Fruit fly (Drosophila melanogaster) whole organism, adult: Measurements from ENCODE around the gene CG34140.
A peak's percentile ranks its signal among the peaks of the same experiment; 100 is the strongest.

Experiments used
- CG11617 ChIP-seq: fragments of 200-800 bp; sonication (Bioruptor generic); optimal IDR thresholded peaks from 2 replicates; lab custom pipeline; 2017; ENCODE audit warnings: mild to moderate bottlenecking, missing biosample characterization, missing genetic modification reagents, missing genetic modification characterization
- CG12768 ChIP-seq: fragments of 200-800 bp; sonication (Bioruptor generic); optimal IDR thresholded peaks from 2 replicates; lab custom pipeline; 2017; ENCODE audit warnings: missing biosample characterization, missing genetic modification characterization, mild to moderate bottlenecking, moderate library complexity, missing genetic modification reagents
- CG14711 ChIP-seq: fragments of 200-800 bp; sonication (Bioruptor generic); optimal IDR thresholded peaks from 2 replicates; lab custom pipeline; 2018; ENCODE audit warnings: missing biosample characterization, mild to moderate bottlenecking, missing genetic modification characterization, moderate library complexity
- CG1620 ChIP-seq: fragments of 200-800 bp; sonication (Bioruptor generic); optimal IDR thresholded peaks from 2 replicates; lab custom pipeline; 2016; ENCODE audit warnings: missing biosample characterization, missing genetic modification characterization
- CG33017 ChIP-seq: fragments of 200-800 bp; sonication (Bioruptor generic); optimal IDR thresholded peaks from 2 replicates; lab custom pipeline; 2018; ENCODE audit warnings: missing biosample characterization, mild to moderate bottlenecking, missing genetic modification characterization, moderate library complexity
- CG5204 ChIP-seq: fragments of 200-800 bp; sonication (Bioruptor generic); optimal IDR thresholded peaks from 2 replicates; lab custom pipeline; 2016; ENCODE audit warnings: missing biosample characterization, missing genetic modification characterization
- CG7045 ChIP-seq: fragments of 200-800 bp; sonication (Bioruptor generic); optimal IDR thresholded peaks from 2 replicates; lab custom pipeline; 2017; ENCODE audit warnings: missing biosample characterization, mild to moderate bottlenecking, missing genetic modification characterization
- CG7101 ChIP-seq: fragments of 200-800 bp; sonication (Bioruptor generic); optimal IDR thresholded peaks from 2 replicates; lab custom pipeline; 2018; ENCODE audit warnings: missing biosample characterization, mild to moderate bottlenecking, missing genetic modification characterization, moderate library complexity
- Clk ChIP-seq: fragments of 200-800 bp; sonication (Bioruptor generic); optimal IDR thresholded peaks from 2 replicates; lab custom pipeline; 2017; ENCODE audit warnings: missing biosample characterization, missing genetic modification characterization
- Crg-1 ChIP-seq: fragments of 200-800 bp; sonication (Bioruptor generic); optimal IDR thresholded peaks from 2 replicates; lab custom pipeline; 2016; ENCODE audit warnings: missing biosample characterization, missing genetic modification characterization
- Hr96 ChIP-seq: fragments of 200-800 bp; sonication (Bioruptor generic); optimal IDR thresholded peaks from 2 replicates; lab custom pipeline; 2016; ENCODE audit warnings: missing biosample characterization, missing genetic modification characterization
- Mnt ChIP-seq: fragments of 200-800 bp; sonication (Bioruptor generic); optimal IDR thresholded peaks from 2 replicates; lab custom pipeline; 2016; ENCODE audit warnings: missing biosample characterization, mild to moderate bottlenecking, missing genetic modification characterization
- bab1 ChIP-seq: fragments of 200-800 bp; sonication (Bioruptor generic); optimal IDR thresholded peaks from 3 replicates; lab custom pipeline; 2019; ENCODE audit warnings: missing biosample characterization, mild to moderate bottlenecking, missing genetic modification characterization, moderate library complexity
- cic ChIP-seq: fragments of 200-800 bp; sonication (Bioruptor generic); optimal IDR thresholded peaks from 2 replicates; lab custom pipeline; 2017; ENCODE audit warnings: missing biosample characterization, mild to moderate bottlenecking, missing genetic modification characterization, moderate library complexity
- cnc ChIP-seq, 2 experiments: fragments of >200 bp; optimal IDR thresholded peaks; 2 replicates each; lab custom pipeline; 2017
- kay ChIP-seq: fragments of 200-800 bp; sonication (Bioruptor generic); peaks from one replicate; lab custom pipeline; 2016; ENCODE audit warnings: missing biosample characterization, missing genetic modification characterization, borderline replicate concordance
- ovo ChIP-seq: fragments of 200-800 bp; sonication (Bioruptor generic); optimal IDR thresholded peaks from 2 replicates; lab custom pipeline; 2016; ENCODE audit warnings: missing biosample characterization, missing genetic modification characterization
- pad ChIP-seq: fragments of 200-800 bp; sonication (Bioruptor generic); optimal IDR thresholded peaks from 3 replicates; lab custom pipeline; 2017; ENCODE audit warnings: missing biosample characterization, missing genetic modification characterization, mild to moderate bottlenecking, moderate library complexity, missing genetic modification reagents
- tj ChIP-seq: fragments of 200-800 bp; sonication (Bioruptor generic); optimal IDR thresholded peaks from 3 replicates; lab custom pipeline; 2017; ENCODE audit warnings: missing biosample characterization, mild to moderate bottlenecking, missing genetic modification characterization, moderate library complexity
- toe ChIP-seq: fragments of 200-800 bp; sonication (Bioruptor generic); optimal IDR thresholded peaks from 2 replicates; lab custom pipeline; 2016; ENCODE audit warnings: missing biosample characterization, missing genetic modification characterization

CG34140 gene

dm6 chr3L:184251-184650, at the start of gene CG34140, which contains the start of the genes Mkp and Mtch:
TSS of gene CG34140 (minus strand) at chr3L:184424.
TSS of gene Mkp (minus strand) at chr3L:184540.
TSS of gene Mtch (plus strand) at chr3L:184626.
- TF ChIP-seq CG33017: peak; percentile 70
- peak; percentile 71 for TF ChIP-seq Clk (GFP tag; lab: Kevin White, UChicago)
- peak; percentile 73 for TF ChIP-seq kay (GFP tag; lab: Kevin White, UChicago)
- TF ChIP-seq CG11617 (GFP tag; lab: Kevin White, UChicago): peak; percentile 92
- TF ChIP-seq CG1620: peak; percentile 91
- TF ChIP-seq CG14711 (tag; lab: Kevin White, UChicago): peak; percentile 86
- peak; percentile 78 for TF ChIP-seq ovo (GFP tag; lab: Kevin White, UChicago)
- TF ChIP-seq tj (GFP tag; lab: Kevin White, UChicago): peak; percentile 75
- no peak for TF ChIP-seq CG5204 (GFP tag; lab: Kevin White, UChicago)
- peak; percentile 92 for TF ChIP-seq bab1 (GFP tag; lab: Kevin White, UChicago)
- TF ChIP-seq cic: peak; percentile 47
- TF ChIP-seq Mnt (GFP tag; lab: Kevin White, UChicago): peak; percentile 88
- TF ChIP-seq CG7101 (tag; lab: Kevin White, UChicago): peak; percentile 86
- peak; percentile 93 for TF ChIP-seq Crg-1 (GFP tag; lab: Kevin White, UChicago)
- TF ChIP-seq Hr96: peak; percentile 92
- peak; percentile 63 for TF ChIP-seq CG12768 (GFP tag; lab: Kevin White, UChicago)
- TF ChIP-seq CG7045 (GFP tag; lab: Kevin White, UChicago): peak; percentile 69
- peak; percentile 68 for TF ChIP-seq pad (GFP tag; lab: Kevin White, UChicago)
- no peak for TF ChIP-seq cnc (optimal IDR thresholded peaks at IDR 0.05; lab: Kevin White, UChicago)
- no peak for TF ChIP-seq toe (GFP tag; lab: Kevin White, UChicago)

dm6 chr3L:233251-233650, 49.0 kb upstream of the CG34140 start, which contains the start of gene CG34453:
TSS of gene CG34453 (minus strand) at chr3L:233351.
- TF ChIP-seq Crg-1 (GFP tag; lab: Kevin White, UChicago) (no peak), CG14711 (tag; lab: Kevin White, UChicago) (no peak), CG7045 (GFP tag; lab: Kevin White, UChicago) (no peak), bab1 (GFP tag; lab: Kevin White, UChicago) (no peak), Mnt (GFP tag; lab: Kevin White, UChicago) (no peak), Hr96 (no peak), CG12768 (GFP tag; lab: Kevin White, UChicago) (no peak), CG7101 (tag; lab: Kevin White, UChicago) (no peak), kay (GFP tag; lab: Kevin White, UChicago) (no peak), cnc (optimal IDR thresholded peaks at IDR 0.05; lab: Kevin White, UChicago) (no peak), cic (no peak), CG1620 (no peak), toe (GFP tag; lab: Kevin White, UChicago) (no peak), Clk (GFP tag; lab: Kevin White, UChicago) (no peak)

- TF ChIP-seq ovo (GFP tag; lab: Kevin White, UChicago) (no peak), CG5204 (GFP tag; lab: Kevin White, UChicago) (no peak)
Observed at dm6 chr3L:232267-232666, 48.0 kb upstream of the CG34140 start, which contains the start of gene CG34454. TSS of gene CG34454 (minus strand) at chr3L:232350.

- no peak for TF ChIP-seq Hr96
- no peak for TF ChIP-seq cnc (optimal IDR thresholded peaks at IDR 0.05; lab: Kevin White, UChicago)
- no peak for TF ChIP-seq Mnt (GFP tag; lab: Kevin White, UChicago)
- no peak for TF ChIP-seq CG12768 (GFP tag; lab: Kevin White, UChicago)
- TF ChIP-seq CG7045 (GFP tag; lab: Kevin White, UChicago): no peak
- no peak for TF ChIP-seq pad (GFP tag; lab: Kevin White, UChicago)
- no peak for TF ChIP-seq kay (GFP tag; lab: Kevin White, UChicago)
- no peak for TF ChIP-seq Clk (GFP tag; lab: Kevin White, UChicago)
- TF ChIP-seq ovo (GFP tag; lab: Kevin White, UChicago): no peak
- TF ChIP-seq Crg-1 (GFP tag; lab: Kevin White, UChicago): no peak
- no peak for TF ChIP-seq CG14711 (tag; lab: Kevin White, UChicago)
- TF ChIP-seq CG33017: no peak
- no peak for TF ChIP-seq CG1620
- no peak for TF ChIP-seq CG11617 (GFP tag; lab: Kevin White, UChicago)
- TF ChIP-seq tj (GFP tag; lab: Kevin White, UChicago): no peak
Observed at dm6 chr3L:231504-231903, 47.3 kb upstream of the CG34140 start, which contains the start of gene CG42846. TSS of gene CG42846 (minus strand) at chr3L:231604.

dm6 chr3L:225120-225519, 40.9 kb upstream of the CG34140 start:
- TF ChIP-seq tj (GFP tag; lab: Kevin White, UChicago) (no peak), CG12768 (GFP tag; lab: Kevin White, UChicago) (no peak), toe (GFP tag; lab: Kevin White, UChicago) (no peak), Hr96 (no peak), Crg-1 (GFP tag; lab: Kevin White, UChicago) (no peak), ovo (GFP tag; lab: Kevin White, UChicago) (no peak), Mnt (GFP tag; lab: Kevin White, UChicago) (peak; percentile 33), CG11617 (GFP tag; lab: Kevin White, UChicago) (no peak), CG1620 (no peak), pad (GFP tag; lab: Kevin White, UChicago) (no peak), Clk (GFP tag; lab: Kevin White, UChicago) (no peak), CG7045 (GFP tag; lab: Kevin White, UChicago) (no peak), CG14711 (tag; lab: Kevin White, UChicago) (no peak), bab1 (GFP tag; lab: Kevin White, UChicago) (no peak), cic (peak; percentile 33), kay (GFP tag; lab: Kevin White, UChicago) (peak; percentile 99)
